Worm (Caenorhabditis elegans) whole organism, midembryonic: ENCODE measurements around the gene EEED8.14.

Source experiments
- T22C8.4 ChIP-seq: fragments of 200-800 bp; sonication (Bioruptor generic); IDR thresholded peaks from 2 replicates; pipeline ENCODE4 v1.3.6; 2022; ENCODE audit warnings: missing genetic modification characterization, missing compliant biosample characterization
- cog-1 ChIP-seq: sonication (generic microtip); optimal IDR thresholded peaks from 2 replicates; lab custom pipeline; 2016; ENCODE audit warnings: missing genetic modification characterization, missing compliant biosample characterization
- flt-1 ChIP-seq: fragments of 200-800 bp; sonication (Bioruptor generic); IDR thresholded peaks from 2 replicates; pipeline ENCODE4 v1.3.6; 2022; ENCODE audit warnings: missing genetic modification characterization, missing compliant biosample characterization
- klf-2 ChIP-seq: fragments of 200-800 bp; sonication (Bioruptor generic); conservative IDR thresholded peaks from 2 replicates; pipeline ENCODE4 v1.3.6; 2022; ENCODE audit warnings: missing genetic modification reagents, missing genetic modification characterization, missing compliant biosample characterization
- med-1 ChIP-seq: sonication (generic microtip); optimal IDR thresholded peaks from 2 replicates; lab custom pipeline; 2017; ENCODE audit warnings: missing genetic modification characterization, mild to moderate bottlenecking, missing compliant biosample characterization, antibody characterized with exemption, missing genetic modification reagents; ENCODE audit not compliant: insufficient read depth
- ref-1 ChIP-seq: fragments of 200-800 bp; sonication (Bioruptor generic); conservative IDR thresholded peaks from 2 replicates; pipeline ENCODE4 v1.3.6; 2022; ENCODE audit warnings: missing genetic modification reagents, missing genetic modification characterization, missing compliant biosample characterization
- tab-1 ChIP-seq: fragments of 200-800 bp; sonication (Bioruptor generic); IDR thresholded peaks from 2 replicates; pipeline ENCODE4 v1.3.6; 2022; ENCODE audit warnings: missing genetic modification characterization, missing compliant biosample characterization
- ztf-23 ChIP-seq: fragments of 200-800 bp; sonication (Bioruptor generic); IDR thresholded peaks from 2 replicates; pipeline ENCODE4 v1.3.6; 2022; ENCODE audit warnings: missing genetic modification reagents, missing genetic modification characterization, missing compliant biosample characterization
- ztf-29 ChIP-seq: fragments of 200-800 bp; sonication (Bioruptor generic); IDR thresholded peaks from 2 replicates; pipeline ENCODE4 v1.3.6; 2022; ENCODE audit warnings: missing genetic modification reagents, missing genetic modification characterization, missing compliant biosample characterization

The EEED8.14 gene

DNA sequence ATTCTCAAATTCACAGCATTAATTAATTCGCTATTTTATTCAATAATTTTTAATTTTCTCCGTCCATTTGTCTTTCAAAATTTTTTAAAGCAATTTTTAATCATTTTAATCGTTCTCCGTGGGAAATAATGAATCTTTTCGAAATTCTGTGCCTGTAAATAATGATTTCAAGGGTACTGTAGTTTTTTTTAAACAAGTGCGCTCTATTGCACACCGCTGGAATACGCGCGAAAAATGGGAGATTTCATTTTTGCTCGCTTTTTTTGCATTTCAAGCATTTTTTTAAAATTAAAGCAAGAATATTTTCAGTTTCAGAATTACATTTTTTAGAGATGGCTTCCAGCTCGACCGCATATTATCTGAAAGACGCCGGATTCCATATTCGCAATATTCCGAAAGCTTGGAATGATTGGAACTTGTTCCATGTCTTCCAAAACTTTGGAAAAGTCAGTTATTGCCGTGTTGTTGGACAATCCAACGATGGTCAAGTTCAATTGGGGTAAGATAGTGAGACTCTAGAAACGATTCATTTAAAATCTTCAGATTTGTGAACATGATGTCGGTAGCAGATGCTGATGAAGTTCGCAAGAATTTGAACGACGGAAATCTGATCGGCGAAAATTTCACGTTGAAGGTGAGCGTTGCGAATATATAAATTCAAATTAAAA, 7.2 kb upstream of the EEED8.14 start, which contains the start of gene tofu-6:
Gene tofu-6, plus strand, starts transcription at position 302 of the 668 bp plus-strand sequence.
- no peak for TF ChIP-seq tab-1 (GFP tag; lab: Robert Waterston, UW)
- TF ChIP-seq ztf-29 (GFP tag; lab: Robert Waterston, UW) = no peak
- no peak for TF ChIP-seq flt-1 (GFP tag; lab: Robert Waterston, UW)
- no peak for TF ChIP-seq ztf-23
- TF ChIP-seq ref-1 (GFP tag; lab: Robert Waterston, UW) = no peak
- TF ChIP-seq T22C8.4 = no peak
- no peak for TF ChIP-seq med-1
- no peak for TF ChIP-seq klf-2
- TF ChIP-seq cog-1 (tag; lab: Kevin White, UChicago) = no peak

DNA sequence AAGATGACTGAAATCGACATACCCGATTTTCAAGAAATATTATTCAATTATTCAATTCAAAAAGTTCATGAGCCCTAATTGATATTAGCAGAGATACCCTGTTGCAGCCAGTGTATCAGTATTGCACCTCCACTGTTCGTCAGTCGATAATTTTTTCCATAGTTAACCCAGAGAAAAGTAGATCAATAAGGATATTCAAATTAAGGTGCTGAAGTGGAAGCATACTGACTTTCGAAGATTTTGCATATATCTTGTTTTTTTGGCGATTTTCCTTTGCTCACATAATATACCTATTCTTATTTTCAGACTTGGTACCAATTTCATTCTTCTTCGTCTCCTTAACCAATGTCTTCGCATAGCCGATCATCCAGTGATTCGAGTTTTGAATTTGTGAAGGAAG, 5.1 kb upstream of the EEED8.14 start, which contains the start of gene EEED8.15:
Gene EEED8.15, plus strand, starts transcription at position 301 of the 400 bp plus-strand sequence.
- no peak for TF ChIP-seq ref-1 (GFP tag; lab: Robert Waterston, UW)
- no peak for TF ChIP-seq flt-1 (GFP tag; lab: Robert Waterston, UW)
- no peak for TF ChIP-seq tab-1 (GFP tag; lab: Robert Waterston, UW)
- TF ChIP-seq T22C8.4 = no peak
- TF ChIP-seq med-1 = no peak
- TF ChIP-seq klf-2 = no peak
- no peak for TF ChIP-seq ztf-29 (GFP tag; lab: Robert Waterston, UW)
- no peak for TF ChIP-seq ztf-23
- TF ChIP-seq cog-1 (tag; lab: Kevin White, UChicago) = no peak

DNA sequence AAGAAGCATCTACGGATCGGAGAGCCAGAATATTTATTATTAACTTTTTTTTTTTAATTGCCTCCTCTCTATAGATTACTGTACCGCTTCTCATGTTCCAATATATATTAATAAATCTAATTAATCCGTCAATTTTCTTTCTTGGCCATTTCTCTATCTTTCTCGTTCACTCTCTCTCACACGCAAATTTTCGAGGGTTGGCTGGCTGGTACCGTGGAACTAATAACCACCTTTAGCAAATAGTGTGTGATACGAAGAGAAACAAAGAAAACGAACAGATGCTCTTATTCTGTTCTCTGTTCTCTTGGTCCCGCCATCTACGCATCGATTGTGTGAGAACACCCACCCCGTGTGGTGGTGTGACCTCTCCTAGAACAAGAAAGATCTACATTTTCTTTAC, 4.5 kb upstream of the EEED8.14 start:
- TF ChIP-seq flt-1 (GFP tag; lab: Robert Waterston, UW) (0 out of 2 replicates have a peak, but pooled peaks have one; percentile 36), T22C8.4 (no peak)

DNA sequence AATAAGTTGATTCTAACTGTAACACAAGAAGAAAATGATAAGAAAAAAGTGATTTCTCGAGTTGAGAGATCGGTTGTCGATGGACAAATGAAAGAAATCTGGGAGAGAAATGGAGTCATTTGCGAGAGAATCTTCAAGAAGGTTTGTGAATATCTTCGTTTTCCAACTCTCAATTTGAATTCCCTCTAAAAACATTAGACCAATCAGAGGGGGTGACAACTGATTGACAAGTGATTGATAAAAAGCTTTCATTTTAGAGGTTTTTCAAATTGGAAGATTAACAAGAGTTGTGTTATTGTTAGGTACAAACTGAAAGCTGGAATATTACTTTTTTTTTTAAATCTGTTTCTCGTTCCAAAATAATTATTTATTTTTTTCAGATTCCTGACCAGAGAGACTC, 4.1 kb upstream of the EEED8.14 start:
- TF ChIP-seq ztf-29 (GFP tag; lab: Robert Waterston, UW) (no peak), ztf-23 (no peak), klf-2 (no peak), tab-1 (GFP tag; lab: Robert Waterston, UW) (no peak), med-1 (no peak), T22C8.4 (no peak), ref-1 (GFP tag; lab: Robert Waterston, UW) (no peak), flt-1 (GFP tag; lab: Robert Waterston, UW) (no peak), cog-1 (tag; lab: Kevin White, UChicago) (no peak)

DNA sequence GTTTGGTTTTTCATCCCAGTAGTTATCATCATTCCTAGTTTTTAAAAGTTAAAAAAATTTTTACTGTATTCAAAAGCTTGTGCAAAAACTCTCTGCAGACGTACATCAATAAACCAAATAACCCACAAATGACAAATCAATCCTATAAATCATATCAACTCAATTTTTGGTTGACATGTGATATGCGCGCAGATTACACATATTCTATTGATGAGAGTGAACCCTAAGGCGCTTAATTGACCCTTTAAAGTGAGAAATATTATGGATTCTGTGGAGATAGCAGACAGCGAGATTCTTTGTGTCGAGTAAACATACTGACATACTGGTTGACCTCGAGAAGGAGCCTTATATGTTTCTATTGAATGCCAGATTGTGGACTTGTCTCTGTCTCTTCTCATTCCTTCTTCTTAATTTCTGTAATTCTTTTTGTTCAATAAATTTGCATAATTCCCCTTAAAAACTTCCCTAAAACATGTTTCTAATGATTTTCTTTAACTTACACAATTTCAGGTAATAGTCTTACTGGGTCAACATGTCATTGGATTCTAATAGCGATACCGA, 2.4 kb upstream of the EEED8.14 start, which contains the start of gene EEED8.2:
Gene EEED8.2, plus strand, starts transcription at position 511 of the 561 bp plus-strand sequence.
- TF ChIP-seq cog-1 (tag; lab: Kevin White, UChicago) = peak; percentile 11
- TF ChIP-seq tab-1 (GFP tag; lab: Robert Waterston, UW) = no peak
- TF ChIP-seq klf-2 = no peak
- TF ChIP-seq ref-1 (GFP tag; lab: Robert Waterston, UW) = no peak
- no peak for TF ChIP-seq ztf-23
- no peak for TF ChIP-seq ztf-29 (GFP tag; lab: Robert Waterston, UW)
- TF ChIP-seq flt-1 (GFP tag; lab: Robert Waterston, UW) = no peak

DNA sequence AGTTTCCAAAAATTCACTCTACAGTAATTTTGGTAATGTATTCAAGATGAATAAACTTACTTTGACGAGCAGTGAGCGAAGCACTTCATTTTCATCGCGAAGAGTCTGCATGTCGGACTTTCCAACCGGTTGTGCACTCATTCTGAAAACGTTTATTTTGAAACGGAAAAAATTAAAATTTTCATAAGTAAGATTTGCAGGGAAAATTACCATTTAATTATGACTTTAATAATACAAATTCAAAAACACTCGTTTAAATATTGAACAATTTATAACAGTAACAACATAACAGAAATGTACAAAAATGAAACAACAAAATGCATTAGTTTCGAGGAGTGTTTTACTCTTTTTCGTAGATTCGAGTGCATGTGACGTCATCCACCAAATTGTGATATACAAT, 1.4 kb downstream of the EEED8.14 start, which contains the start of the genes EEED8.13 and EEED8.18:
Gene EEED8.13, minus strand, starts transcription at position 101 of the 400 bp plus-strand sequence.
Gene EEED8.18, minus strand, starts transcription at position 144 of the 400 bp plus-strand sequence.
- TF ChIP-seq ztf-23 = no peak
- no peak for TF ChIP-seq T22C8.4
- TF ChIP-seq cog-1 (tag; lab: Kevin White, UChicago) = no peak
- TF ChIP-seq med-1 = no peak
- no peak for TF ChIP-seq flt-1 (GFP tag; lab: Robert Waterston, UW)
- no peak for TF ChIP-seq ztf-29 (GFP tag; lab: Robert Waterston, UW)
- no peak for TF ChIP-seq ref-1 (GFP tag; lab: Robert Waterston, UW)
- TF ChIP-seq tab-1 (GFP tag; lab: Robert Waterston, UW) = no peak
- TF ChIP-seq klf-2 = no peak

DNA sequence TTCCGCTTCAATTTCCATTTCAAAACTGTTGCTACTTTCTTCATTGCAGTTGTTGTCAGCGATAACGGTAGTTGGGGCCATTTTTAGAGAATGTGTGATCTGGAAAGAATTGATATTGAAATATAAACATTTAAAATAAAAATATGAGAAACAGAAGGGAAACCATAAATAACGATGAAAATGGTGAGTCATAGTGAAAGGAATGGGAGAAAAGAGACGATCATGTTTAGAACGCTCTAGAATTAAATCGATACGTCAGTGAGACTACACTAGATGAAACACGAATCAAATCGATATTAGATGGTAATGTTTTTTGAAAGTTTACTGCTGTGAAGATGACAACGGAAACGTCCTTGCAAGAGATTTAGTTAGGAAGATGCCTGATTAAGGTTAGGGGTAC, 4.9 kb downstream of the EEED8.14 start, which contains the start of the genes EEED8.12 and EEED8.4:
Gene EEED8.12, minus strand, starts transcription at position 101 of the 400 bp plus-strand sequence.
Gene EEED8.4, plus strand, starts transcription at position 396 of the 400 bp plus-strand sequence.
- TF ChIP-seq med-1 (no peak), cog-1 (tag; lab: Kevin White, UChicago) (no peak), ztf-29 (GFP tag; lab: Robert Waterston, UW) (no peak), flt-1 (GFP tag; lab: Robert Waterston, UW) (no peak), T22C8.4 (no peak), ztf-23 (no peak), ref-1 (GFP tag; lab: Robert Waterston, UW) (no peak), klf-2 (no peak), tab-1 (GFP tag; lab: Robert Waterston, UW) (no peak)

DNA sequence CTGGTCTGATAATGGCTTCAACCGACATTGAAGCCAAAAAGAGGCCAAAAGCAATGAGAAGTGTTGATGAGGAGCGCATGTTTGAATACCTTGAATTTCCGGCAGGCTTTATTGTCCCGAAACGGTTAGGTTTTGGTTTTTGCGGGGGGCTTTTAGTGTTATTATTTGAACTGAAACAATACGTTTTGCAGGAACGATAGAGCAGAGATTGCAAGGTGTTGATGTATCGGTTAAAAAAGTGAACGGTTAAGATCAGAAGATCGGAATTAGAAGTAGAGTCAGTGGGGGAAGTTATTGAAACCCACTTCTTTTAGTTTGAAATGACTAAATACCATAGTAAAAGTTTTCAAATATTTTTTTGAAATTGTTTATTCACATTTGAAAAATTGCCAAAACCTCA, 6.3 kb downstream of the EEED8.14 start, which contains the start of gene clec-141:
Gene clec-141, minus strand, starts transcription at position 101 of the 400 bp plus-strand sequence.
- TF ChIP-seq cog-1 (tag; lab: Kevin White, UChicago) (no peak), tab-1 (GFP tag; lab: Robert Waterston, UW) (no peak), klf-2 (no peak), ztf-29 (GFP tag; lab: Robert Waterston, UW) (no peak), ref-1 (GFP tag; lab: Robert Waterston, UW) (no peak), med-1 (no peak)

DNA sequence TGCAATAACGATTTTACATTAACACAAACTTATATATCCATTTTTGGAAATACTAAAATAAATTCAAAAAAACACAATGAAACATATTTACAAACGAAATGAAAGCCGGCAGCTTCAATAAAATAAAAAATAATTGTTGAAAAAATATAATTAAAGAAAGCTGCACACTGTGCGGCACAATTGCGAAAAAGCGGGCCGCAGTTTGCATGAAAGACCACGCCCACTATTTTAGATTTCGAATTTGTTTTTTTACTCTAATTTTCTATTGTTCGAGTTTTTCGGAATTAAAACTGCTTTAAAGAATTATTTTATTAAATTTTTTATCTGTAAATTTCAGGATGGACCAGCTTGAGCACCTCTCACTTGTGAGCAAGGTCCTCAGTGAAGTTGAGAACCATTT, 14.7 kb downstream of the EEED8.14 start, which contains the start of gene mog-5:
Gene mog-5, plus strand, starts transcription at position 338 of the 400 bp plus-strand sequence.
- TF ChIP-seq flt-1 (GFP tag; lab: Robert Waterston, UW) (0 out of 2 replicates have a peak, but pooled peaks have one; percentile 29), T22C8.4 (no peak), med-1 (peak; percentile 64), cog-1 (tag; lab: Kevin White, UChicago) (peak; percentile 8), ztf-23 (peak; percentile 68; the same call in 1 of the 2 replicates), ztf-29 (GFP tag; lab: Robert Waterston, UW) (peak; percentile 87), tab-1 (GFP tag; lab: Robert Waterston, UW) (0 out of 2 replicates have a peak, but pooled peaks have one; percentile 58), ref-1 (GFP tag; lab: Robert Waterston, UW) (no peak), klf-2 (no peak; the same call in 1 of the 2 replicates)
